Fruit fly (Drosophila melanogaster): ENCODE data around the gene Smn.
A peak's percentile ranks its signal among the peaks of the same experiment; 100 is the strongest.

Gene Smn

dm6 chr3L:16563361-16563760 lies 18.0 kb downstream of the Smn start (continued):
- no peak for TF ChIP-seq HLH4C (GFP tag; IDR thresholded peaks at IDR 0.05; ENCODE audit: partially characterized antibody)
- TF ChIP-seq slbo (GFP tag; IDR thresholded peaks at IDR 0.05) = peak; percentile 41; the same call in 1 of the 2 replicates
- TF ChIP-seq Dp (GFP tag; optimal IDR thresholded peaks at IDR 0.05) = peak; percentile 83
- no peak for TF ChIP-seq ap (GFP tag; IDR thresholded peaks at IDR 0.05)
- no peak for TF ChIP-seq CG14710 (tag; optimal IDR thresholded peaks at IDR 0.05)
- no peak for TF ChIP-seq Ravus (GFP tag; IDR thresholded peaks at IDR 0.05)
- TF ChIP-seq Fer2 (tag; optimal IDR thresholded peaks at IDR 0.05) = no peak
- no peak for TF ChIP-seq CG6683 (GFP tag; optimal IDR thresholded peaks at IDR 0.05)
- peak; percentile 7; the same call in 1 of the 3 replicates for TF ChIP-seq CG34422 (GFP tag; IDR thresholded peaks at IDR 0.05)
- TF ChIP-seq sob (GFP tag; IDR thresholded peaks at IDR 0.05) = 0 out of 2 replicates have a peak, but pooled peaks have one; percentile 15
- no peak for TF ChIP-seq hb (GFP tag; IDR thresholded peaks at IDR 0.05; ENCODE audit: partially characterized antibody)
- TF ChIP-seq fd64A (GFP tag; optimal IDR thresholded peaks at IDR 0.05) = no peak
- TF ChIP-seq pan (optimal IDR thresholded peaks at IDR 0.05) = no peak
- peak in 1 of 2 experiments; percentile 28 for TF ChIP-seq pan (GFP tag; optimal IDR thresholded peaks at IDR 0.05 in 1 of 2, IDR thresholded peaks at IDR 0.05 in 1 of 2)
- peak; percentile 19 for TF ChIP-seq Lhr (GFP tag; optimal IDR thresholded peaks at IDR 0.05)
- TF ChIP-seq Lpt (GFP tag; optimal IDR thresholded peaks at IDR 0.05) = no peak
- TF ChIP-seq vvl (GFP tag; IDR thresholded peaks at IDR 0.05) = 0 out of 2 replicates have a peak, but pooled peaks have one; percentile 6
- no peak for TF ChIP-seq HHEX (GFP tag; optimal IDR thresholded peaks at IDR 0.05)
- no peak for TF ChIP-seq disco-r (GFP tag; optimal IDR thresholded peaks at IDR 0.05)
- no peak for TF ChIP-seq chif (GFP tag; optimal IDR thresholded peaks at IDR 0.05)
- TF ChIP-seq tgo (GFP tag; IDR thresholded peaks at IDR 0.05) = peak; percentile 29; the same call in 2 of the 3 replicates
- TF ChIP-seq tna (GFP tag; IDR thresholded peaks at IDR 0.05; ENCODE audit: partially characterized antibody) = no peak
- no peak for TF ChIP-seq CG3163 (GFP tag; optimal IDR thresholded peaks at IDR 0.05)
- no peak for TF ChIP-seq CG3281 (GFP tag; optimal IDR thresholded peaks at IDR 0.05)
- peak; percentile 34 for TF ChIP-seq stwl (tag; optimal IDR thresholded peaks at IDR 0.05)
- no peak for TF ChIP-seq CG17568 (GFP tag; optimal IDR thresholded peaks at IDR 0.05)
- TF ChIP-seq Hmr (GFP tag; optimal IDR thresholded peaks at IDR 0.05) = peak; percentile 25
- no peak for TF ChIP-seq crc (GFP tag; optimal IDR thresholded peaks at IDR 0.05)

dm6 chr3L:16556523-16556922 lies 24.8 kb downstream of the Smn start, which contains the start of gene CG4229:
Gene CG4229, plus strand, starts transcription at chr3L:16556823.
- TF ChIP-seq Ptx1 (GFP tag; IDR thresholded peaks at IDR 0.05) (no peak), sug (tag; optimal IDR thresholded peaks at IDR 0.05) (no peak), CG11560 (tag; IDR thresholded peaks at IDR 0.05) (no peak), CG12071 (GFP tag; optimal IDR thresholded peaks at IDR 0.05) (no peak)

dm6 chr3L:16546159-16546558 lies 35.2 kb downstream of the Smn start:
- TF ChIP-seq Hr51 (GFP tag; optimal IDR thresholded peaks at IDR 0.05) = no peak
- TF ChIP-seq Blimp-1 (GFP tag; optimal IDR thresholded peaks at IDR 0.05) = peak; percentile 93
- peak; percentile 0 for TF ChIP-seq oc (tag; optimal IDR thresholded peaks at IDR 0.05)

- TF ChIP-seq CG8388 (GFP tag; optimal IDR thresholded peaks at IDR 0.05) (no peak), CG5180 (GFP tag; optimal IDR thresholded peaks at IDR 0.05) (peak; percentile 96), Atf-2 (GFP tag; optimal IDR thresholded peaks at IDR 0.05) (no peak), pan (optimal IDR thresholded peaks at IDR 0.05) (no peak), pan (GFP tag; optimal IDR thresholded peaks at IDR 0.05 in 1 of 2, IDR thresholded peaks at IDR 0.05 in 1 of 2) (no peak)
Measured at dm6 chr3L:16545511-16545910, 35.8 kb downstream of the Smn start, which contains the start of gene CG13033. Gene CG13033, minus strand, starts transcription at chr3L:16545628.

Measured in whole organism, embryonic.